Fruit fly (Drosophila melanogaster) whole organism, wandering third instar larva: ENCODE data around the gene lectin-30A.
A peak's percentile ranks its signal among the peaks of the same experiment; 100 is the strongest.

Experiments
- Abd-B ChIP-seq: fragments of >200 bp; optimal IDR thresholded peaks from 2 replicates; lab custom pipeline; 2017; ENCODE audit warnings: missing biosample characterization, missing genetic modification characterization
- CG32264 ChIP-seq: fragments of 200-800 bp; sonication (Bioruptor generic); optimal IDR thresholded peaks from 2 replicates; lab custom pipeline; 2016; ENCODE audit warnings: missing biosample characterization, missing genetic modification characterization
- CG9705 ChIP-seq: fragments of 200-800 bp; sonication (Bioruptor generic); optimal IDR thresholded peaks from 2 replicates; lab custom pipeline; 2018; ENCODE audit warnings: missing biosample characterization, mild to moderate bottlenecking, missing genetic modification characterization
- CrebA ChIP-seq: fragments of 200-800 bp; sonication (Bioruptor generic); optimal IDR thresholded peaks from 2 replicates; lab custom pipeline; 2016; ENCODE audit warnings: missing biosample characterization, mild to moderate bottlenecking, missing genetic modification characterization, borderline replicate concordance
- Dif ChIP-seq: fragments of 200-275, 200-300 bp; sonication (Bioruptor generic); optimal IDR thresholded peaks from 2 replicates; lab custom pipeline; 2018; ENCODE audit warnings: missing biosample characterization, missing genetic modification characterization; ENCODE audit not compliant: partially characterized antibody
- GATAd ChIP-seq: sonication (Bioruptor generic); optimal IDR thresholded peaks from 2 replicates; lab custom pipeline; 2016; ENCODE audit warnings: missing biosample characterization, missing genetic modification characterization
- HLH106 ChIP-seq: fragments of 200-800 bp; optimal IDR thresholded peaks from 3 replicates; lab custom pipeline; 2019; ENCODE audit warnings: missing biosample characterization, mild to moderate bottlenecking, missing genetic modification characterization, moderate library complexity
- Hnf4 ChIP-seq: fragments of 200-800 bp; sonication (Bioruptor generic); optimal IDR thresholded peaks from 2 replicates; lab custom pipeline; 2016; ENCODE audit warnings: missing biosample characterization, mild to moderate bottlenecking, missing genetic modification characterization
- Hr83 ChIP-seq: fragments of 200-300 bp; sonication (Bioruptor generic); optimal IDR thresholded peaks from 2 replicates; lab custom pipeline; 2016; ENCODE audit warnings: missing biosample characterization, mild to moderate bottlenecking, missing genetic modification characterization, moderate library complexity; ENCODE audit not compliant: poor library complexity, severe bottlenecking
- Jra ChIP-seq: sonication (Bioruptor generic); optimal IDR thresholded peaks from 2 replicates; lab custom pipeline; 2016; ENCODE audit warnings: missing biosample characterization, missing genetic modification characterization
- Mio ChIP-seq: sonication (Bioruptor generic); optimal IDR thresholded peaks from 2 replicates; lab custom pipeline; 2016; ENCODE audit warnings: missing biosample characterization, missing genetic modification characterization
- Myc ChIP-seq: fragments of >200 bp; optimal IDR thresholded peaks from 2 replicates; lab custom pipeline; 2017
- N ChIP-seq: fragments of >200 bp; optimal IDR thresholded peaks from 2 replicates; lab custom pipeline; 2018; ENCODE audit warnings: missing biosample characterization, missing external identifiers, missing genetic modification characterization
- OdsH ChIP-seq: fragments of 200-800 bp; sonication (Bioruptor generic); optimal IDR thresholded peaks from 2 replicates; lab custom pipeline; 2016; ENCODE audit warnings: missing biosample characterization, mild to moderate bottlenecking, missing genetic modification characterization
- Rel ChIP-seq, 2 experiments: fragments of 200-800 bp; sonication (Bioruptor generic) in 1 of 2; optimal IDR thresholded peaks; 2 replicates in 1 of 2; 3 replicates in 1 of 2; lab custom pipeline; 2016 to 2019; ENCODE audit warnings: mild to moderate bottlenecking in 2 of 2, missing biosample characterization in 2 of 2, missing genetic modification characterization in 2 of 2, moderate library complexity in 1 of 2
- Sp1 ChIP-seq: fragments of 200-800 bp; sonication (Bioruptor generic); optimal IDR thresholded peaks from 3 replicates; lab custom pipeline; 2019; ENCODE audit warnings: missing biosample characterization, mild to moderate bottlenecking, missing genetic modification characterization, moderate library complexity
- Vsx2 ChIP-seq: fragments of 200-300, 225-300 bp; sonication (Bioruptor generic); optimal IDR thresholded peaks from 2 replicates; lab custom pipeline; 2018; ENCODE audit warnings: missing biosample characterization, missing genetic modification characterization; ENCODE audit not compliant: partially characterized antibody
- br ChIP-seq: fragments of 200-800 bp; sonication (Bioruptor generic); optimal IDR thresholded peaks from 2 replicates; lab custom pipeline; 2016; ENCODE audit warnings: missing biosample characterization, missing genetic modification characterization
- brk ChIP-seq: fragments of 200-800 bp; sonication (Bioruptor generic); optimal IDR thresholded peaks from 2 replicates; lab custom pipeline; 2016; ENCODE audit warnings: missing biosample characterization, mild to moderate bottlenecking, missing genetic modification characterization
- dl ChIP-seq, 2 experiments: fragments of 175-275, 200-275 bp in 1 of 2; fragments of 200-275 bp in 1 of 2; sonication (Bioruptor generic); optimal IDR thresholded peaks; lab custom pipeline; 2018; ENCODE audit warnings: mild to moderate bottlenecking in 2 of 2, missing biosample characterization in 2 of 2, missing genetic modification characterization in 2 of 2, moderate library complexity in 2 of 2; ENCODE audit not compliant: partially characterized antibody in 2 of 2, insufficient read depth in 1 of 2
- dmrt93B ChIP-seq: fragments of 200-800 bp; sonication (Bioruptor generic); optimal IDR thresholded peaks from 2 replicates; lab custom pipeline; 2018; ENCODE audit warnings: missing biosample characterization, mild to moderate bottlenecking, missing genetic modification characterization
- ey ChIP-seq: fragments of 200-800 bp; sonication (Bioruptor generic); optimal IDR thresholded peaks from 2 replicates; lab custom pipeline; 2016; ENCODE audit warnings: missing biosample characterization, missing genetic modification characterization
- foxo ChIP-seq, 2 experiments: fragments of 200-800 bp; sonication (Bioruptor generic); optimal IDR thresholded peaks; 2 replicates in 1 of 2; 3 replicates in 1 of 2; lab custom pipeline; 2016 to 2017; ENCODE audit warnings: missing biosample characterization in 2 of 2, missing genetic modification characterization in 2 of 2
- fru ChIP-seq: fragments of 200-800 bp; sonication (Bioruptor generic); optimal IDR thresholded peaks from 3 replicates; lab custom pipeline; 2016; ENCODE audit warnings: missing biosample characterization, mild to moderate bottlenecking, missing genetic modification characterization
- h ChIP-seq: fragments of 200-800 bp; sonication (Bioruptor generic); optimal IDR thresholded peaks from 3 replicates; lab custom pipeline; 2016; ENCODE audit warnings: missing biosample characterization, mild to moderate bottlenecking, missing genetic modification characterization
- jim ChIP-seq: fragments of 175-275, 200-325 bp; sonication (Bioruptor generic); optimal IDR thresholded peaks from 2 replicates; lab custom pipeline; 2016; ENCODE audit warnings: missing biosample characterization, mild to moderate bottlenecking, missing genetic modification characterization
- psq ChIP-seq: fragments of 200-800 bp; sonication (Bioruptor generic); optimal IDR thresholded peaks from 3 replicates; lab custom pipeline; 2017; ENCODE audit warnings: missing biosample characterization, mild to moderate bottlenecking, missing genetic modification characterization, moderate library complexity
- rgr ChIP-seq: fragments of 200-800 bp; sonication (Bioruptor generic); optimal IDR thresholded peaks from 3 replicates; lab custom pipeline; 2016; ENCODE audit warnings: missing biosample characterization, mild to moderate bottlenecking, missing genetic modification characterization
- sage ChIP-seq: fragments of 200-800 bp; sonication (Bioruptor generic); optimal IDR thresholded peaks from 2 replicates; lab custom pipeline; 2016; ENCODE audit warnings: missing biosample characterization, mild to moderate bottlenecking, missing genetic modification characterization
- sv ChIP-seq: fragments of 200-800 bp; sonication (Bioruptor generic); optimal IDR thresholded peaks from 3 replicates; lab custom pipeline; 2016; ENCODE audit warnings: missing biosample characterization, missing genetic modification characterization
- tai ChIP-seq: sonication (Bioruptor generic); optimal IDR thresholded peaks from 2 replicates; lab custom pipeline; 2016; ENCODE audit warnings: missing biosample characterization, missing genetic modification characterization
- usp ChIP-seq: fragments of >200 bp; optimal IDR thresholded peaks from 2 replicates; lab custom pipeline; 2017; ENCODE audit warnings: missing biosample characterization, missing genetic modification characterization
- woc ChIP-seq: sonication (Bioruptor generic); optimal IDR thresholded peaks from 2 replicates; lab custom pipeline; 2016; ENCODE audit warnings: missing biosample characterization, mild to moderate bottlenecking, missing genetic modification characterization

Gene lectin-30A

DNA sequence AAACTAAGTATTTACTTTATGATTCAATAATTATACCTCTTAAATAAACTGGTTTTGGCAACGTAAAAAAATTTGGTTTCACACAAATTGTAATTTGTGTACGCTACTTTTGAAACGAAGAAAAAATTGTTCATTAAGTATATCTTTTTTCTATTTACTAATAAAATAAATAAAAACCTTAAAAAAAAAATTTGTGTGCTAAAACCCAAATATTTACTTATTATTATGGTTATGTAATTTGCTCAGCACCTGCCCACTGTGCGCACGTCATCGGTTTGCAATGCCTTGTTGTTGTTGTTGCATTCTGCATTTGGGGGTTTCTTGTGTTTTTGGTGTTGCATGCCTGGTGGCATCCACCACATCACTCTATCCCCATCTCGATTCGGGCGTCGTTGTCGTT is 47.5 kb downstream of the lectin-30A start:
- TF ChIP-seq dl (GFP tag; optimal IDR thresholded peaks at IDR 0.05; lab: Kevin White, UChicago; ENCODE audit: insufficient read depth in 1 of 2, partially characterized antibody in 2 of 2) (no peak), h (peak; percentile 2), GATAd (no peak), brk (GFP tag; lab: Kevin White, UChicago) (no peak), N (GFP tag; lab: Kevin White, UChicago) (no peak), Hr83 (GFP tag; lab: Kevin White, UChicago) (no peak), woc (GFP tag; lab: Kevin White, UChicago) (peak; percentile 3), rgr (GFP tag; lab: Kevin White, UChicago) (peak; percentile 12), Rel (GFP tag; optimal IDR thresholded peaks at IDR 0.05; lab: Kevin White, UChicago) (no peak), Rel (tag; optimal IDR thresholded peaks at IDR 0.05; lab: Kevin White, UChicago) (no peak), usp (GFP tag; lab: Kevin White, UChicago) (no peak), CrebA (GFP tag; lab: Kevin White, UChicago) (no peak), Myc (lab: Kevin White, UChicago) (no peak), dmrt93B (GFP tag; lab: Kevin White, UChicago) (no peak), Dif (no peak), tai (GFP tag; lab: Kevin White, UChicago) (peak; percentile 43), foxo (GFP tag; optimal IDR thresholded peaks at IDR 0.05; lab: Kevin White, UChicago) (peak in 1 of 2 experiments; percentile 2), ey (GFP tag; lab: Kevin White, UChicago) (no peak), Abd-B (GFP tag; lab: Kevin White, UChicago) (no peak), Vsx2 (GFP tag; lab: Kevin White, UChicago) (no peak)

DNA sequence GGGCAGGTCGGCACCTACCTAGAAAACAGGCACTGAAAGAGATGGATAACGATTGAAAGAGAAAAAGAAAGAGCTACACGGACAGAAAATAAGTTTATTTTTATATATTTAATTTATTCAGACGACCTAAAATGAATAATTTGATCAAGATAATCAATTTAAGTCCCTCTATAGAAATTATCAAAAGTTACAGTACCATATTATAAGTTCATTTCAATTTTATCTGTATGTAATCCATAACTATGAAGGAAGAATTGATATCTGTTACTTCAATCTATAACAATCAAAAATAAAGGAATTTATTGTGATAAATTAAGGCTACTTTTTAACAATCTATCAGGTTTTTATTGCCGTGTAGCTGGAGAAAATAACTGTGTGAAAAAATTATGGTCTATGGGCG is 48.3 kb downstream of the lectin-30A start:
- TF ChIP-seq Myc (lab: Kevin White, UChicago) (no peak), Rel (GFP tag; optimal IDR thresholded peaks at IDR 0.05; lab: Kevin White, UChicago) (no peak), Rel (tag; optimal IDR thresholded peaks at IDR 0.05; lab: Kevin White, UChicago) (no peak), Mio (GFP tag; lab: Kevin White, UChicago) (no peak), h (no peak), fru (GFP tag; lab: Kevin White, UChicago) (no peak), brk (GFP tag; lab: Kevin White, UChicago) (no peak), Hnf4 (GFP tag; lab: Kevin White, UChicago) (no peak), N (GFP tag; lab: Kevin White, UChicago) (no peak), jim (no peak), sv (no peak)

DNA sequence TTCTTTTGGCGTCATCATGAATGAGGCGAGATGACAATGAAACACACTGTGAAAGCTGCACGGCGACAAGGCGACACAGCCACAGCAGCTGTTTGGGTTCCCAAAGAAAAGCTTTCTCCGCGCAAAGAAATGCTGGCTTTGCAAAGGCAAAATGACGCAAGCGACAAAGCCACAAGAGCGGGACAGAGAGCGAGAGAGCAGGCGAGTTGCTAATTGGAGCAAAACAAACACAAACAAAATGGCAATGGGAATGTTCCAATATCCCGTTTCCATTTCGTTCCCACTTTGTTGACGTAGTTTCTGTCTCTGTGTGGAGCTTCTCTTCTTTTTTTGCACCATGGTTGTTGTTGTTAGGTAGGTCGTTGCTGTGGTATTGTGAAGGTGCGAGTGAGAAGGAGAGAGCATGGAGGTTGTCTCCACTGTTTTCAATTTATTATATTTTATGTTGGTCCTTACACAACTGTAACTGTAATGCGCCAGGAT is 49.5 kb downstream of the lectin-30A start:
- peak; percentile 20 for TF ChIP-seq Jra (GFP tag; lab: Kevin White, UChicago)
- TF ChIP-seq sv: no peak
- peak; percentile 65 for TF ChIP-seq h
- peak; percentile 37 for TF ChIP-seq br (GFP tag; lab: Kevin White, UChicago)
- no peak for TF ChIP-seq usp (GFP tag; lab: Kevin White, UChicago)
- no peak for TF ChIP-seq ey (GFP tag; lab: Kevin White, UChicago)
- TF ChIP-seq dl (GFP tag; optimal IDR thresholded peaks at IDR 0.05; lab: Kevin White, UChicago; ENCODE audit: insufficient read depth in 1 of 2, partially characterized antibody in 2 of 2): peak; percentile 75 to 78
- peak; percentile 16 for TF ChIP-seq jim
- TF ChIP-seq CG32264: peak; percentile 66
- peak; percentile 92 for TF ChIP-seq CrebA (GFP tag; lab: Kevin White, UChicago)
- TF ChIP-seq Hnf4 (GFP tag; lab: Kevin White, UChicago): peak; percentile 43
- TF ChIP-seq CG9705 (GFP tag; lab: Kevin White, UChicago): no peak
- TF ChIP-seq brk (GFP tag; lab: Kevin White, UChicago): peak; percentile 89
- TF ChIP-seq Sp1 (GFP tag; lab: Kevin White, UChicago): peak; percentile 52
- TF ChIP-seq HLH106: no peak
- TF ChIP-seq tai (GFP tag; lab: Kevin White, UChicago): peak; percentile 69
- TF ChIP-seq sage (GFP tag; lab: Kevin White, UChicago): peak; percentile 88
- peak in 1 of 2 experiments; percentile 92 for TF ChIP-seq foxo (GFP tag; optimal IDR thresholded peaks at IDR 0.05; lab: Kevin White, UChicago)
- peak; percentile 58 for TF ChIP-seq woc (GFP tag; lab: Kevin White, UChicago)
- peak; percentile 51 for TF ChIP-seq rgr (GFP tag; lab: Kevin White, UChicago)
- peak; percentile 31 for TF ChIP-seq OdsH (GFP tag; lab: Kevin White, UChicago)
- peak; percentile 30 for TF ChIP-seq Vsx2 (GFP tag; lab: Kevin White, UChicago)
- TF ChIP-seq Abd-B (GFP tag; lab: Kevin White, UChicago): no peak
- peak; percentile 25 for TF ChIP-seq Hr83 (GFP tag; lab: Kevin White, UChicago)
- peak; percentile 39 for TF ChIP-seq fru (GFP tag; lab: Kevin White, UChicago)
- peak; percentile 81 for TF ChIP-seq Dif
- peak; percentile 72 for TF ChIP-seq psq
- peak; percentile 97 for TF ChIP-seq Rel (GFP tag; optimal IDR thresholded peaks at IDR 0.05; lab: Kevin White, UChicago)
- peak; percentile 69 for TF ChIP-seq Rel (tag; optimal IDR thresholded peaks at IDR 0.05; lab: Kevin White, UChicago)
